Fruit fly (Drosophila melanogaster) S2 (cell line): ENCODE measurements around the gene PICK1.

ENCODE experiments used
- CG8478 ChIP-seq: fragments of >200 bp; optimal IDR thresholded peaks from 2 replicates; lab custom pipeline; 2018
- CTCF ChIP-seq, 2 experiments: fragments of >200 bp; optimal IDR thresholded peaks; 2 replicates each; lab custom pipeline; 2018

- no peak for TF ChIP-seq CTCF (optimal IDR thresholded peaks at IDR 0.05; lab: Kevin White, UChicago)
- no peak for TF ChIP-seq CG8478 (lab: Kevin White, UChicago)
These were observed 8.0 kb upstream of the PICK1 start for dm6 chr2L:12686811-12687210.
